Worm (Caenorhabditis elegans) whole organism, L3 larva: ENCODE measurements around the gene K01D12.5.

Source experiments
- ceh-82 ChIP-seq: fragments of 150-350 bp; optimal IDR thresholded peaks from 2 replicates; lab custom pipeline; 2014; ENCODE audit warnings: missing biosample characterization, missing genetic modification characterization
- hmg-11 ChIP-seq: sonication (generic microtip); optimal IDR thresholded peaks from 2 replicates; lab custom pipeline; 2016; ENCODE audit warnings: missing genetic modification characterization, missing compliant biosample characterization
- nhr-25 ChIP-seq: sonication (generic microtip); optimal IDR thresholded peaks from 2 replicates; lab custom pipeline; 2017; ENCODE audit warnings: missing biosample characterization, missing genetic modification characterization
- unc-62 ChIP-seq: fragments of 150-350 bp; sonication (generic microtip); optimal IDR thresholded peaks from 4 replicates; lab custom pipeline; 2014; ENCODE audit warnings: missing biosample characterization, missing genetic modification reagents, missing genetic modification characterization

- TF ChIP-seq nhr-25 (tag; lab: Kevin White, UChicago), result no peak
- TF ChIP-seq ceh-82 (tag; lab: Kevin White, UChicago), result no peak
- TF ChIP-seq unc-62 (GFP tag; lab: Kevin White, UChicago), result no peak
- no peak for TF ChIP-seq hmg-11 (tag; lab: Kevin White, UChicago)
Measured at ce11 chrV:12400677-12401236, 3.1 kb downstream of the K01D12.5 start, which contains the start of the genes K01D12.20 and miga-1.
